Worm (Caenorhabditis elegans): Measurements from ENCODE around the gene C44C10.12.

Gene C44C10.12

ce11 chrX:11679211-11679977 is 17.4 kb upstream of the C44C10.12 start:
- TF ChIP-seq ceh-43 (GFP tag; optimal IDR thresholded peaks at IDR 0.05) (no peak), elt-3 (tag; optimal IDR thresholded peaks at IDR 0.05) (no peak), lsy-2 (tag; optimal IDR thresholded peaks at IDR 0.05) (no peak), nhr-76 (tag; optimal IDR thresholded peaks at IDR 0.05) (no peak), snpc-4 (tag; optimal IDR thresholded peaks at IDR 0.05) (no peak), mls-2 (tag; optimal IDR thresholded peaks at IDR 0.05) (no peak), lin-32 (GFP tag; optimal IDR thresholded peaks at IDR 0.05) (no peak), M03D4.4 (tag; optimal IDR thresholded peaks at IDR 0.05) (no peak), nhr-2 (tag; optimal IDR thresholded peaks at IDR 0.05) (no peak), unc-120 (tag; optimal IDR thresholded peaks at IDR 0.05; ENCODE audit: poor library complexity, severe bottlenecking) (no peak), unc-62 (GFP tag; optimal IDR thresholded peaks at IDR 0.05) (no peak), cnd-1 (tag; optimal IDR thresholded peaks at IDR 0.05) (no peak), sptf-1 (tag; optimal IDR thresholded peaks at IDR 0.05) (no peak), unc-39 (tag; optimal IDR thresholded peaks at IDR 0.05) (no peak), flh-1 (GFP tag; optimal IDR thresholded peaks at IDR 0.05) (no peak), ces-1 (GFP tag; optimal IDR thresholded peaks at IDR 0.05) (no peak), ham-2 (GFP tag; optimal IDR thresholded peaks at IDR 0.05) (no peak), nhr-237 (tag; optimal IDR thresholded peaks at IDR 0.05) (no peak), sem-2 (GFP tag; optimal IDR thresholded peaks at IDR 0.05) (no peak), hlh-1 (tag; optimal IDR thresholded peaks at IDR 0.05) (no peak)

- no peak for TF ChIP-seq drap-1 (GFP tag; optimal IDR thresholded peaks at IDR 0.05)
- TF ChIP-seq cnd-1 (tag; optimal IDR thresholded peaks at IDR 0.05), result no peak
- TF ChIP-seq nhr-2 (tag; optimal IDR thresholded peaks at IDR 0.05), result no peak
- TF ChIP-seq M03D4.4 (tag; optimal IDR thresholded peaks at IDR 0.05), result no peak
- no peak for TF ChIP-seq ztf-11 (tag; optimal IDR thresholded peaks at IDR 0.05)
- no peak for TF ChIP-seq zip-8 (tag; optimal IDR thresholded peaks at IDR 0.05)
- TF ChIP-seq ham-2 (GFP tag; optimal IDR thresholded peaks at IDR 0.05), result no peak
- TF ChIP-seq ceh-39 (tag; optimal IDR thresholded peaks at IDR 0.05), result no peak
- TF ChIP-seq sem-2 (GFP tag; optimal IDR thresholded peaks at IDR 0.05), result no peak
- TF ChIP-seq bed-3 (GFP tag; optimal IDR thresholded peaks at IDR 0.05), result no peak
- TF ChIP-seq lin-32 (GFP tag; optimal IDR thresholded peaks at IDR 0.05), result no peak
- no peak for TF ChIP-seq unc-62 (GFP tag; optimal IDR thresholded peaks at IDR 0.05)
- TF ChIP-seq lsy-2 (tag; optimal IDR thresholded peaks at IDR 0.05), result no peak
- no peak for TF ChIP-seq nhr-76 (tag; optimal IDR thresholded peaks at IDR 0.05)
- no peak for TF ChIP-seq ceh-43 (GFP tag; optimal IDR thresholded peaks at IDR 0.05)
- no peak for TF ChIP-seq nhr-237 (tag; optimal IDR thresholded peaks at IDR 0.05)
Observed at ce11 chrX:11680851-11681250, 15.9 kb upstream of the C44C10.12 start, which contains the start of gene T04F8.7. TSS of gene T04F8.7 (minus strand) at chrX:11680980.

- TF ChIP-seq ceh-83 (GFP tag; optimal IDR thresholded peaks at IDR 0.05), result no peak
- TF ChIP-seq flh-1 (GFP tag; optimal IDR thresholded peaks at IDR 0.05), result no peak
- TF ChIP-seq nhr-76 (tag; optimal IDR thresholded peaks at IDR 0.05), result no peak
- no peak for TF ChIP-seq drap-1 (GFP tag; optimal IDR thresholded peaks at IDR 0.05)
- no peak for TF ChIP-seq mep-1 (tag; optimal IDR thresholded peaks at IDR 0.05)
- TF ChIP-seq lsy-2 (tag; optimal IDR thresholded peaks at IDR 0.05), result no peak
- no peak for TF ChIP-seq nhr-28 (tag; optimal IDR thresholded peaks at IDR 0.05)
- TF ChIP-seq M03D4.4 (tag; optimal IDR thresholded peaks at IDR 0.05), result no peak
Observed at ce11 chrX:11684261-11684660, 12.5 kb upstream of the C44C10.12 start, which contains the start of gene hnd-1. TSS of gene hnd-1 (plus strand) at chrX:11684561.

ce11 chrX:11687836-11688319 is 8.9 kb upstream of the C44C10.12 start, which contains the start of gene C44C10.7:
TSS of gene C44C10.7 (minus strand) at chrX:11688269.
- TF ChIP-seq lin-13 (tag; optimal IDR thresholded peaks at IDR 0.05), result no peak
- TF ChIP-seq unc-62 (GFP tag; optimal IDR thresholded peaks at IDR 0.05), result no peak

DNA sequence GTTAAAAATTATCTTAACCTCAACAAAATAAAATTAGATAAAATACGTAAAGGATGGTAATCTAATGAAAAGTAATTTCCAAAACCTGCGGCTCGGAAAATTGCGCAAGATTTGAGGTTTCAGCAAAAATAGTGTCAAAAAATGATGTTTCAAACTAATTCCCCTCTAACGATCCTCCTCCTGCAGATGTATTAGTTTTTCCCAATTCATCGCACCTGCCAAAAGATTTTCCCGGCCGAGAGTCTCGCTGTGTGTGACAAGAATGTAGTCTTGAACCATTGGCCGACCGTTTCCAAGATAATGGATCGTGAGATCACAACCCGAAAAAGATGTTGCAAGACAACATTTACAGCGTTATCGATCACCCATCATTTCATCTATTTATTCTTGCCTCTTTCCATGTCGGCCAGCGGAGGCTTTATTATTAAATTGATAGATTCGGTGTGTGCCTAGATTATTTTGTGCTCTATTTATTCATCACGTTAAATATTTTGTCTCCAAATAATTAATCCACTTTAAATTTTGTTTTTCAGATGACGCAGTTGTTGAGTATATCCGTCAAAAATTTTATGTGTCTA is 6.7 kb upstream of the C44C10.12 start, which contains the start of the genes C44C10.10 and C44C10.5:
Gene C44C10.10, plus strand, starts transcription at position 301 of the 578 bp plus-strand sequence.
Gene C44C10.5, plus strand, starts transcription at position 528 of the 578 bp plus-strand sequence.
- no peak for TF ChIP-seq sptf-1 (tag; optimal IDR thresholded peaks at IDR 0.05)
- peak; percentile 30 for TF ChIP-seq elt-1 (tag; optimal IDR thresholded peaks at IDR 0.05; ENCODE audit: borderline replicate concordance, insufficient read depth)
